Worm (Caenorhabditis elegans): ENCODE data around the gene D1022.4.

D1022.4 gene

ce11 chrII:7413275-7413674 is 43.8 kb downstream of the D1022.4 start:
- TF ChIP-seq fax-1 (tag; optimal IDR thresholded peaks at IDR 0.05), result no peak
- no peak for TF ChIP-seq ref-2 (tag; optimal IDR thresholded peaks at IDR 0.05)
- no peak for TF ChIP-seq ceh-31 (tag; optimal IDR thresholded peaks at IDR 0.05)
- TF ChIP-seq ceh-14 (tag; optimal IDR thresholded peaks at IDR 0.05), result no peak
- TF ChIP-seq syd-9 (tag; optimal IDR thresholded peaks at IDR 0.05), result no peak
- TF ChIP-seq pax-1 (tag; optimal IDR thresholded peaks at IDR 0.05), result no peak
- no peak for TF ChIP-seq ceh-30 (tag; optimal IDR thresholded peaks at IDR 0.05)
- TF ChIP-seq nhr-232 (tag; optimal IDR thresholded peaks at IDR 0.05), result no peak
- TF ChIP-seq pha-2 (tag; optimal IDR thresholded peaks at IDR 0.05), result no peak
- no peak for TF ChIP-seq pqm-1 (tag; optimal IDR thresholded peaks at IDR 0.05)
- TF ChIP-seq nfya-1 (tag; optimal IDR thresholded peaks at IDR 0.05), result no peak
- TF ChIP-seq ceh-9 (tag; optimal IDR thresholded peaks at IDR 0.05), result no peak
- no peak for TF ChIP-seq hlh-8 (tag; optimal IDR thresholded peaks at IDR 0.05)

- TF ChIP-seq unc-86 (tag; optimal IDR thresholded peaks at IDR 0.05) (no peak), ref-2 (tag; optimal IDR thresholded peaks at IDR 0.05) (no peak), C38D4.7 (GFP tag; optimal IDR thresholded peaks at IDR 0.05) (no peak)
These were observed 45.2 kb downstream of the D1022.4 start, which contains the start of gene K02A2.5 for ce11 chrII:7411930-7412329. K02A2.5 (minus strand) TSS chrII:7412030.

- TF ChIP-seq ceh-9 (tag; optimal IDR thresholded peaks at IDR 0.05), result no peak
- TF ChIP-seq Y22D7AL.16 (tag; optimal IDR thresholded peaks at IDR 0.05), result no peak
- TF ChIP-seq unc-42 (tag; optimal IDR thresholded peaks at IDR 0.05), result no peak
- no peak for TF ChIP-seq che-1 (tag; optimal IDR thresholded peaks at IDR 0.05)
- TF ChIP-seq pqm-1 (tag; optimal IDR thresholded peaks at IDR 0.05), result no peak
- TF ChIP-seq odd-2 (tag; optimal IDR thresholded peaks at IDR 0.05), result no peak
- no peak for TF ChIP-seq hlh-13 (GFP tag; optimal IDR thresholded peaks at IDR 0.05)
- TF ChIP-seq F13H6.1 (tag; optimal IDR thresholded peaks at IDR 0.05), result no peak
- TF ChIP-seq pros-1 (tag; optimal IDR thresholded peaks at IDR 0.05), result no peak
- TF ChIP-seq hlh-8 (tag; optimal IDR thresholded peaks at IDR 0.05), result no peak
- TF ChIP-seq T23F11.4 (GFP tag; optimal IDR thresholded peaks at IDR 0.05), result no peak
- no peak for TF ChIP-seq syd-9 (tag; optimal IDR thresholded peaks at IDR 0.05)
- TF ChIP-seq ceh-30 (tag; optimal IDR thresholded peaks at IDR 0.05), result no peak
- no peak for TF ChIP-seq dmd-4 (tag; optimal IDR thresholded peaks at IDR 0.05; ENCODE audit: borderline replicate concordance)
- no peak for TF ChIP-seq pha-4 (tag; optimal IDR thresholded peaks at IDR 0.05)
These were observed 48.9 kb downstream of the D1022.4 start, which contains the start of gene srd-55 for ce11 chrII:7408192-7408591. srd-55 (plus strand) TSS chrII:7408492.

ce11 chrII:7406438-7406837 is 50.7 kb downstream of the D1022.4 start:
- TF ChIP-seq nfya-1 (tag; optimal IDR thresholded peaks at IDR 0.05) (no peak), che-1 (tag; optimal IDR thresholded peaks at IDR 0.05) (no peak), zip-5 (tag; optimal IDR thresholded peaks at IDR 0.05) (no peak), C08G9.2 (tag; optimal IDR thresholded peaks at IDR 0.05) (no peak)
